Worm (Caenorhabditis elegans) whole organism, early embryonic: ENCODE data around the gene ptc-3.
"Not testable (repeated sequence)": the region's sequence is repeated elsewhere in the genome, so short reads cannot be mapped to it uniquely, and the experiment has no call there.

Experiments used
- B0310.2 ChIP-seq: sonication (generic microtip); optimal IDR thresholded peaks from 2 replicates; lab custom pipeline; 2016; ENCODE audit warnings: mild to moderate bottlenecking, missing genetic modification characterization, missing compliant biosample characterization
- F13C5.2 ChIP-seq: sonication (generic microtip); optimal IDR thresholded peaks from 2 replicates; lab custom pipeline; 2017; ENCODE audit warnings: mild to moderate bottlenecking, missing genetic modification characterization, inconsistent platforms, missing compliant biosample characterization
- aly-1 ChIP-seq: sonication (generic microtip); optimal IDR thresholded peaks from 2 replicates; lab custom pipeline; 2016; ENCODE audit warnings: missing genetic modification characterization, missing compliant biosample characterization
- ama-1 ChIP-seq: fragments of 150-350 bp; optimal IDR thresholded peaks from 2 replicates; lab custom pipeline; 2014
- ceh-13 ChIP-seq: fragments of 200-800 bp; sonication (Bioruptor generic); optimal IDR thresholded peaks from 2 replicates; lab custom pipeline; 2018; ENCODE audit warnings: mild to moderate bottlenecking, missing genetic modification characterization, missing compliant biosample characterization
- ceh-36 ChIP-seq: sonication (generic microtip); optimal IDR thresholded peaks from 2 replicates; lab custom pipeline; 2016; ENCODE audit warnings: missing genetic modification characterization, inconsistent platforms, missing compliant biosample characterization
- ets-7 ChIP-seq: sonication (generic microtip); optimal IDR thresholded peaks from 2 replicates; lab custom pipeline; 2016; ENCODE audit warnings: missing genotype, missing genetic modification characterization, missing compliant biosample characterization
- flt-1 ChIP-seq: fragments of 200-800 bp; sonication (Bioruptor generic); IDR thresholded peaks from 2 replicates; pipeline ENCODE4 v1.3.6; 2022; ENCODE audit warnings: missing genetic modification characterization, missing compliant biosample characterization
- hmbx-1 ChIP-seq: sonication (generic microtip); optimal IDR thresholded peaks from 2 replicates; lab custom pipeline; 2016; ENCODE audit warnings: mild to moderate bottlenecking, missing genetic modification characterization, missing compliant biosample characterization
- hmg-4 ChIP-seq: fragments of 200-800 bp; sonication (Bioruptor generic); optimal IDR thresholded peaks from 2 replicates; lab custom pipeline; 2018; ENCODE audit warnings: mild to moderate bottlenecking, missing genetic modification characterization, missing compliant biosample characterization
- hnd-1 ChIP-seq: sonication (generic microtip); optimal IDR thresholded peaks from 2 replicates; lab custom pipeline; 2016; ENCODE audit warnings: missing genetic modification characterization, missing compliant biosample characterization
- pes-1 ChIP-seq: fragments of 200-800 bp; sonication (Bioruptor generic); IDR thresholded peaks from 2 replicates; pipeline ENCODE4 v1.3.6; 2022; ENCODE audit warnings: missing genetic modification reagents, missing genetic modification characterization, missing compliant biosample characterization
- scrt-1 ChIP-seq: fragments of 200-800 bp; sonication (Bioruptor generic); IDR thresholded peaks from 2 replicates; pipeline ENCODE4 v1.3.6; 2022; ENCODE audit warnings: missing genetic modification characterization, missing compliant biosample characterization
- sea-1 ChIP-seq: fragments of 200-800 bp; sonication (Bioruptor generic); conservative IDR thresholded peaks from 2 replicates; pipeline ENCODE4 v1.3.6; 2022; ENCODE audit warnings: missing genetic modification characterization, missing compliant biosample characterization
- tbx-11 ChIP-seq: fragments of 200-800 bp; sonication (Bioruptor generic); IDR thresholded peaks from 2 replicates; pipeline ENCODE4 v1.3.6; 2022; ENCODE audit warnings: missing genetic modification characterization, missing compliant biosample characterization
- tbx-37 ChIP-seq: fragments of 200-800 bp; sonication (Bioruptor generic); conservative IDR thresholded peaks from 2 replicates; pipeline ENCODE4 v1.3.6; 2022; ENCODE audit warnings: missing genetic modification reagents, missing genetic modification characterization, missing compliant biosample characterization
- tra-4 ChIP-seq: sonication (generic microtip); optimal IDR thresholded peaks from 2 replicates; lab custom pipeline; 2017; ENCODE audit warnings: missing genetic modification characterization, missing compliant biosample characterization

Gene ptc-3

DNA sequence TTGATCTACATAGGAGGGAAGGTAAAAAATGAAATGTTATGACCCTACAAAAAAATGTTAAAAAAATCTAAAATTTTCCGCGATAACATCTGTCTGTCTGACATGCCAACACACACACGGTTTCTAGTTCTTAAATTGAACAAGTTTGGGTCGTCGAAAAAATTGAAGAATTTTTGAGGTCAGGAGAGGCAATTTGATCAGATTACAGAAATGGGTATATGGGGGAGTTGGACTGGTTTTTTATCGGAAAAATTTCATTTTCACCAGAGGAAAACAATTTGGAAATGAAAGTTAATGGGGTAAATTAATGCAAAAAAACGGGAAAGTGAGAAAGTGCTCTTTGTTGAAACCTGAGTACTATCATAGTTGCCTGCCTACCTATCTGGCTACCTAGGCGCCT lies 1.4 kb upstream of the ptc-3 start:
- no peak for TF ChIP-seq ama-1
- no peak for TF ChIP-seq B0310.2
- TF ChIP-seq scrt-1 (GFP tag; lab: Robert Waterston, UW) = no peak
- no peak for TF ChIP-seq tra-4 (tag; lab: Kevin White, UChicago)
- no peak for TF ChIP-seq ets-7 (tag; lab: Kevin White, UChicago)
- TF ChIP-seq ceh-13 (GFP tag; lab: Kevin White, UChicago) = no peak
- no peak for TF ChIP-seq pes-1 (GFP tag; lab: Robert Waterston, UW)
- TF ChIP-seq hmbx-1 = no peak
- TF ChIP-seq flt-1 (GFP tag; lab: Robert Waterston, UW) = no peak
- no peak for TF ChIP-seq tbx-11
- TF ChIP-seq hmg-4 (GFP tag; lab: Kevin White, UChicago) = no peak
- TF ChIP-seq tbx-37 (GFP tag; lab: Robert Waterston, UW) = no peak
- TF ChIP-seq F13C5.2 (tag; lab: Kevin White, UChicago) = no peak
- TF ChIP-seq ceh-36 (tag; lab: Kevin White, UChicago) = no peak
- TF ChIP-seq hnd-1 = no peak
- no peak for TF ChIP-seq sea-1 (GFP tag; lab: Robert Waterston, UW)
- TF ChIP-seq aly-1 (tag; lab: Kevin White, UChicago) = no peak

DNA sequence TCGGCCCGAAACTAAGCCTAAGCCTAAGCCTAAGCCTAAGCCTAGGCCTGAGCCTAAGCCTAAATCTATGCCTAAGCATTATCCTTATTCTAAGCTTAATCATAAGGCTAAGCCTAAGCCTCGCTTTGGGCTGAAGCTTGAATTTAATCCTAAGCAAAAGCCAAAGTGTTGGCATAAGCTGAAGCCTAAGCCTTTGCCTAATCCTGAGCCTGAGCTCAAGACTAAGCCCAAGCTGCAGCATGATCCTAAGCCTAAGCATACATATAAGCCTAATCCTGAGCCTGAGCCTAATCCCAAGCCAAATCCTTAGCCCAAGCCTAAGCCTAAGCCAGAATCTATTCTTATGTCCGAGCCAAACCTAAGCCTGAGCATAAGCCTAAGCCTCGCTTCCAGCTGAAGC lies 5.8 kb downstream of the ptc-3 start:
- TF ChIP-seq scrt-1 (GFP tag; lab: Robert Waterston, UW) (no peak), hmbx-1 (no peak), ceh-13 (GFP tag; lab: Kevin White, UChicago) (no peak), ceh-36 (tag; lab: Kevin White, UChicago) (peak; percentile 91), pes-1 (GFP tag; lab: Robert Waterston, UW) (no peak), hnd-1 (no peak), aly-1 (tag; lab: Kevin White, UChicago) (no peak), F13C5.2 (tag; lab: Kevin White, UChicago) (no peak), ama-1 (no peak)

DNA sequence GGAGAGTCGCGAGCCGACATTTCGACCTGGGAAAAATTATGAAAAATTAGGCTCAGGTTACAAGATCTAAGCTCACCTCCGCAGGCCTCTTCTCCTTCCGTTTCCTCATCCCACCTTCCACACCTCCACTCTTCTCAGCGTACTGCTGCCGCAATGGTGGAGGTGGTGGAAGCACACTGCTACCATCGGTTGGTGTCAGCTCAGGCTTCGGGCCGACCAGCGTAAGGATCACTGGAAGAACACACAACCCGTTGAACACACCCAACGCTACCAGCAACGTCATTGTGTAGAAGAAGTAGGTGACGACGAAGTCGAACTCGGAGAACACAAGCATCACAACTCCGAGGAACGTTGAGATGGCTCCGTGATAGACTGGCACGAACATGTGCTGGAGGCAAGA lies 6.7 kb downstream of the ptc-3 start:
- TF ChIP-seq pes-1 (GFP tag; lab: Robert Waterston, UW) = no peak
- no peak for TF ChIP-seq sea-1 (GFP tag; lab: Robert Waterston, UW)
- no peak for TF ChIP-seq hmg-4 (GFP tag; lab: Kevin White, UChicago)
- no peak for TF ChIP-seq ceh-36 (tag; lab: Kevin White, UChicago)
- TF ChIP-seq tbx-37 (GFP tag; lab: Robert Waterston, UW) = no peak
- TF ChIP-seq ets-7 (tag; lab: Kevin White, UChicago) = no peak
- TF ChIP-seq flt-1 (GFP tag; lab: Robert Waterston, UW) = no peak
- no peak for TF ChIP-seq scrt-1 (GFP tag; lab: Robert Waterston, UW)
- TF ChIP-seq hnd-1 = no peak
- TF ChIP-seq tra-4 (tag; lab: Kevin White, UChicago) = no peak
- TF ChIP-seq tbx-11 = no peak
- no peak for TF ChIP-seq aly-1 (tag; lab: Kevin White, UChicago)
- TF ChIP-seq ceh-13 (GFP tag; lab: Kevin White, UChicago) = no peak

DNA sequence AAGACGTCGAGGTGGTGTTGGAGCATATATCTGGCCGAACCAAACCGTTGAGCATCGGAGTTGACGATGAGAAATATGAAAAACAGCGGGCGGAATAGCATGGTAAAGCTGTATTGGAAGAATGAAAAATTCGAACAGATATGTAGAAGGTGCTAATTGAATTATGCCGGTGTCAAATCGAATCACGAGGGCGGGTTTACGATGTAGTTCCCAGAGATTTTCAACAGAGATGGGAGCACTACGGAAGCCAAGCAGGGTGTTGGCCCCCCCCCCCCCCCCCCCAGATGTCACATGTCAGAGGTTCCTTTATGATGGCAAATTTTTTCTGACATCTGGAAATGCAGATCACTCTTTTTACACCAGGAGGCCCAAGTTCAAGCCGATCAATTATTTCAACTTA lies 9.3 kb downstream of the ptc-3 start, which contains the start of gene Y110A2AL.7:
TSS of gene Y110A2AL.7 (minus strand) at position 101 of the 400 bp plus-strand sequence.
- TF ChIP-seq hmg-4 (GFP tag; lab: Kevin White, UChicago) (no peak), tbx-37 (GFP tag; lab: Robert Waterston, UW) (no peak), ets-7 (tag; lab: Kevin White, UChicago) (no peak), ama-1 (no peak), tra-4 (tag; lab: Kevin White, UChicago) (no peak), B0310.2 (no peak), ceh-13 (GFP tag; lab: Kevin White, UChicago) (no peak), tbx-11 (no peak), F13C5.2 (tag; lab: Kevin White, UChicago) (no peak), ceh-36 (tag; lab: Kevin White, UChicago) (no peak), hnd-1 (no peak)

DNA sequence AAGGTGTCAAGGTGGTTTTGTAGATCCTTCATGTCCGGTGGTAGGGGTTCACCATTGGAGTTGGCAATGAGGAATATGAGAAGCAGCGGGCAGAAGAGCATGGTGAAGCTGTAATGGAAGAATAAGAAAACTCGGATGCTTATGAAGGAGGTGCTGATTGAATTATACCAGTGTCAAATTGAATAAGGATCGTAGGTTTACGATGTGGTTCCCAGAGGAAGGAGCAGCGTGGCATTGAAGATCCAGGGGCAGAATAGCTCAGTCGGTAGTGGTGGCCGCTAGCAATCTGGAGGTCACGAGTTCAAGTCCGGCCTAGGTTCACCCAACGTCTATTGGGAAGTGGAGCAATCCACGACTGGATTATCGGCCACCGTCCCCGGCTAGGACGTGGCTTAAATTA lies 10.9 kb downstream of the ptc-3 start, which contains the start of gene Y110A2AL.6:
TSS of gene Y110A2AL.6 (minus strand) at position 101 of the 400 bp plus-strand sequence.
- TF ChIP-seq F13C5.2 (tag; lab: Kevin White, UChicago) (no peak), pes-1 (GFP tag; lab: Robert Waterston, UW) (no peak), tbx-11 (no peak)

DNA sequence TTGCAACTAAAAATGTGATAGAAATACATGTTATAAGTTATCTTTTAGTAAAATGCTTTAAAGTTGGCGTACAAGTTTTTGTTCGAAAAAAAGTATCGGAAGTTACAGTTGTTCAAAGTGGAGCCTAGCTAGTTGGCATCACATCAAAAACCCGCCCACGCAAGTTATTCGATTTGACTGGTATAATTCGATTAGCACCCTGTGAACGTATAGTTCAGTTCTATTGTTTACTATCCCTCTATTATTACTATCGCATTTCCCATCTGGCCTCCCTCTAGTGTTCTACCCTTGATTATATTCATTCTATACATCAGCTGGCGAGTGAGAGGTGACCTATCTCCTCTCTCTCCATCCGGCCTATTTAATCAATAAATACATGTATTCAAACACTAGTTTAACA lies 13.4 kb downstream of the ptc-3 start, which contains the start of gene Y110A2AL.4:
TSS of gene Y110A2AL.4 (plus strand) at position 301 of the 400 bp plus-strand sequence.
- not testable (repeated sequence) for TF ChIP-seq tbx-11; hnd-1; ceh-36 (tag; lab: Kevin White, UChicago)

DNA sequence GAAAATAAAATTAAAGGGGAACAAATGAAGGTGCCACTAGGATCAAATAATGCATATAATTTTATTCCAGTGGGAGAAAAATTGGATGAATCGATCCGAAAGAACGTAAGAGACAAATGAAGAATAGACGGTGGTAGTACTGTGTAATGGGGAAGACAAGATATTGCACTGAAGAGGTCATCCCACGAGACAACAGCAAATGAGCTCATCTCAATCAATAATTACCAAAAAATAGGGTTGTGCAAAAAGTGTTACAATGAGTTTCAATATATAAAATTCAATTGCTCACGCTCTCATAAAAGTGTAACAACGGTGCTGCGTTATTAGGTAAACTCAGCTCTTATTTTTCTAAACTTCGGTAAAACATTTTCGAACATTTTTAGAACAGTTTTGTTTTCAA lies 15.5 kb downstream of the ptc-3 start, which contains the start of gene K12H6.7:
TSS of gene K12H6.7 (minus strand) at position 101 of the 400 bp plus-strand sequence.
- TF ChIP-seq ceh-36 (tag; lab: Kevin White, UChicago) = no peak
- TF ChIP-seq hmbx-1 = no peak
- no peak for TF ChIP-seq tbx-37 (GFP tag; lab: Robert Waterston, UW)
- no peak for TF ChIP-seq ceh-13 (GFP tag; lab: Kevin White, UChicago)
- TF ChIP-seq ama-1 = no peak
- no peak for TF ChIP-seq aly-1 (tag; lab: Kevin White, UChicago)
- no peak for TF ChIP-seq sea-1 (GFP tag; lab: Robert Waterston, UW)

DNA sequence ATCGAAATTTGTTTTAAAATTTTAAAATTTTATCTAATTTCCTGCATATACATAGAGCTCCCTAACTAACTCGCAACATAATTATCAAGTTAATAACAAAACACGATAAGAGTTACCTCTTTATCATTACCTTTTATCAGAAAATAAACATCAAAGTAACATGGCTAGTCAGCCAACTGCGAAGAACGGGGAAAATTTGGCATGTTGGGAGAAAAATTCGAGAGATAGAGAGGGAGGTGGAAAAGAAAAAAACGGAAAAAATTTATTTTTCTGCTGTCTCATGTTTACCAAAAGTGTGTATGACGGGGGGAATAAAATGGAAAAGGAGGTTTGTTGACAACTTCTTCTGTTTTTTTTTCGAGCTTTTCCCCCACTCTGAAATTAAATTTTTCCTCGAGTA lies 18.3 kb downstream of the ptc-3 start:
- TF ChIP-seq aly-1 (tag; lab: Kevin White, UChicago) (no peak), ets-7 (tag; lab: Kevin White, UChicago) (no peak)
